Fruit fly (Drosophila melanogaster) whole organism, embryonic: ENCODE results near the gene Vav.

ENCODE experiments used
- ATbp ChIP-seq: fragments of 200-800 bp; sonication (Bioruptor generic); optimal IDR thresholded peaks from 2 replicates; lab custom pipeline; 2017; ENCODE audit warnings: missing biosample characterization, mild to moderate bottlenecking, missing genetic modification characterization, missing genetic modification reagents
- B-H1 ChIP-seq: fragments of 200-800 bp; sonication (Bioruptor generic); IDR thresholded peaks from 3 replicates; pipeline ENCODE4 v1.3.6; 2022; ENCODE audit warnings: missing biosample characterization, missing genetic modification characterization
- CG10147 ChIP-seq: fragments of 200-800 bp; sonication (Bioruptor generic); optimal IDR thresholded peaks from 2 replicates; lab custom pipeline; 2019; ENCODE audit warnings: missing biosample characterization, mild to moderate bottlenecking, missing genetic modification characterization, moderate library complexity
- CG11093 ChIP-seq: fragments of 200-800 bp; sonication (Bioruptor generic); IDR thresholded peaks from 3 replicates; pipeline ENCODE4 v1.3.6; 2022; ENCODE audit warnings: missing biosample characterization, missing genetic modification characterization
- CG12659 ChIP-seq: fragments of 200-800 bp; sonication (Bioruptor generic); optimal IDR thresholded peaks from 3 replicates; lab custom pipeline; 2017; ENCODE audit warnings: mild to moderate bottlenecking, missing biosample characterization, missing genetic modification reagents, missing genetic modification characterization
- CG15601 ChIP-seq: fragments of 200-800 bp; sonication (Bioruptor generic); optimal IDR thresholded peaks from 3 replicates; lab custom pipeline; 2019; ENCODE audit warnings: missing biosample characterization, mild to moderate bottlenecking, missing genetic modification characterization, moderate library complexity
- CG17186 ChIP-seq: fragments of 200-800 bp; sonication (Bioruptor generic); optimal IDR thresholded peaks from 3 replicates; lab custom pipeline; 2017; ENCODE audit warnings: missing biosample characterization, missing genetic modification reagents, missing genetic modification characterization
- CG18262 ChIP-seq: fragments of 200-800 bp; optimal IDR thresholded peaks from 3 replicates; lab custom pipeline; 2019; ENCODE audit warnings: missing biosample characterization, mild to moderate bottlenecking, missing genetic modification characterization, moderate library complexity
- CG18619 ChIP-seq: fragments of 200-800 bp; sonication (Bioruptor generic); optimal IDR thresholded peaks from 3 replicates; lab custom pipeline; 2017; ENCODE audit warnings: missing biosample characterization, mild to moderate bottlenecking, missing genetic modification characterization
- CG30020 ChIP-seq: fragments of 200-800 bp; optimal IDR thresholded peaks from 2 replicates; lab custom pipeline; 2019; ENCODE audit warnings: missing biosample characterization, mild to moderate bottlenecking, missing genetic modification characterization, moderate library complexity
- CG3838 ChIP-seq: fragments of 200-800 bp; sonication (Bioruptor generic); optimal IDR thresholded peaks from 3 replicates; lab custom pipeline; 2016; ENCODE audit warnings: missing biosample characterization, missing genetic modification characterization
- CG4617 ChIP-seq: fragments of 200-800 bp; sonication (Bioruptor generic); optimal IDR thresholded peaks from 3 replicates; lab custom pipeline; 2016; ENCODE audit warnings: missing biosample characterization, missing genetic modification characterization, borderline replicate concordance
- CG5245 ChIP-seq: fragments of 200-800 bp; sonication (Bioruptor generic); optimal IDR thresholded peaks from 3 replicates; lab custom pipeline; 2016; ENCODE audit warnings: missing biosample characterization, missing genetic modification characterization
- CG6272 ChIP-seq: fragments of 200-800 bp; sonication (Bioruptor generic); IDR thresholded peaks from 2 replicates; pipeline ENCODE4 v1.3.6; 2022; ENCODE audit warnings: missing biosample characterization, missing genetic modification characterization
- CG6765 ChIP-seq: fragments of 200-800 bp; sonication (Bioruptor generic); optimal IDR thresholded peaks from 3 replicates; lab custom pipeline; 2017; ENCODE audit warnings: missing biosample characterization, mild to moderate bottlenecking, missing genetic modification characterization
- CG7271 ChIP-seq: fragments of 200-800 bp; sonication (Bioruptor generic); optimal IDR thresholded peaks from 2 replicates; lab custom pipeline; 2018; ENCODE audit warnings: missing biosample characterization, mild to moderate bottlenecking, missing genetic modification characterization, moderate library complexity
- CG9727 ChIP-seq: fragments of 200-800 bp; sonication (Bioruptor generic); optimal IDR thresholded peaks from 3 replicates; lab custom pipeline; 2017; ENCODE audit warnings: missing biosample characterization, mild to moderate bottlenecking, missing genetic modification characterization
- Dad ChIP-seq: fragments of 200-800 bp; sonication (Bioruptor generic); optimal IDR thresholded peaks from 3 replicates; lab custom pipeline; 2016; ENCODE audit warnings: missing biosample characterization, missing genetic modification characterization
- Dp ChIP-seq: fragments of 200-800 bp; sonication (Bioruptor generic); optimal IDR thresholded peaks from 2 replicates; lab custom pipeline; 2018; ENCODE audit warnings: missing biosample characterization, mild to moderate bottlenecking, missing genetic modification characterization, moderate library complexity
- Ets65A ChIP-seq: fragments of 200-800 bp; sonication (Bioruptor generic); peaks from one replicate; lab custom pipeline; 2016; ENCODE audit warnings: missing biosample characterization, missing genetic modification characterization
- Hand ChIP-seq: fragments of 200-800 bp; sonication (Bioruptor generic); optimal IDR thresholded peaks from 2 replicates; lab custom pipeline; 2017; ENCODE audit warnings: mild to moderate bottlenecking, missing biosample characterization, missing genetic modification reagents, missing genetic modification characterization
- Hmx ChIP-seq: fragments of 200-800 bp; sonication (Bioruptor generic); optimal IDR thresholded peaks from 2 replicates; lab custom pipeline; 2016; ENCODE audit warnings: missing biosample characterization, missing genetic modification characterization
- NFAT ChIP-seq: fragments of 200-800 bp; sonication (Bioruptor generic); IDR thresholded peaks from 2 replicates; pipeline ENCODE4 v1.3.6; 2022; ENCODE audit warnings: missing biosample characterization, missing genetic modification characterization
- NfI ChIP-seq: fragments of 200-800 bp; sonication (Bioruptor generic); optimal IDR thresholded peaks from 3 replicates; lab custom pipeline; 2018; ENCODE audit warnings: missing biosample characterization, mild to moderate bottlenecking, missing genetic modification characterization, moderate library complexity
- Ssrp ChIP-seq: fragments of 200-800 bp; sonication (Bioruptor generic); optimal IDR thresholded peaks from 2 replicates; lab custom pipeline; 2018; ENCODE audit warnings: missing biosample characterization, mild to moderate bottlenecking, missing genetic modification characterization, moderate library complexity
- Taf1 ChIP-seq: fragments of 200-800 bp; sonication (Bioruptor generic); IDR thresholded peaks from 2 replicates; pipeline ENCODE4 v1.3.6; 2022; ENCODE audit warnings: missing biosample characterization, missing genetic modification characterization
- cad ChIP-seq: fragments of >200 bp; optimal IDR thresholded peaks from 2 replicates; lab custom pipeline; 2017; ENCODE audit warnings: missing biosample characterization, missing genetic modification characterization
- chif ChIP-seq, 2 experiments: fragments of 200-800 bp; sonication (Bioruptor generic); optimal IDR thresholded peaks; 3 replicates each; lab custom pipeline; 2016; ENCODE audit warnings: missing biosample characterization in 2 of 2, missing genetic modification characterization in 2 of 2
- corto ChIP-seq: fragments of 200-800 bp; sonication (Bioruptor generic); optimal IDR thresholded peaks from 2 replicates; lab custom pipeline; 2016; ENCODE audit warnings: missing biosample characterization, mild to moderate bottlenecking, missing genetic modification characterization, moderate library complexity
- crc ChIP-seq: fragments of 200-800 bp; sonication (Bioruptor generic); optimal IDR thresholded peaks from 2 replicates; lab custom pipeline; 2016; ENCODE audit warnings: missing biosample characterization, missing genetic modification characterization
- da ChIP-seq: fragments of 200-800 bp; sonication (Bioruptor generic); optimal IDR thresholded peaks from 2 replicates; lab custom pipeline; 2016; ENCODE audit warnings: missing biosample characterization, missing genetic modification characterization
- fd96Cb ChIP-seq: fragments of 200-800 bp; sonication (Bioruptor generic); optimal IDR thresholded peaks from 2 replicates; lab custom pipeline; 2018; ENCODE audit warnings: missing biosample characterization, mild to moderate bottlenecking, missing genetic modification characterization, moderate library complexity
- ftz-f1 ChIP-seq: fragments of 200-800 bp; sonication (Bioruptor generic); optimal IDR thresholded peaks from 2 replicates; lab custom pipeline; 2016; ENCODE audit warnings: missing biosample characterization, missing genetic modification characterization
- fu2 ChIP-seq: fragments of 200-800 bp; sonication (Bioruptor generic); optimal IDR thresholded peaks from 2 replicates; lab custom pipeline; 2016; ENCODE audit warnings: missing biosample characterization, missing genetic modification characterization
- gsb-n ChIP-seq: fragments of 200-800 bp; sonication (Bioruptor generic); optimal IDR thresholded peaks from 3 replicates; lab custom pipeline; 2018; ENCODE audit warnings: missing biosample characterization, mild to moderate bottlenecking, missing genetic modification characterization
- jigr1 ChIP-seq: fragments of 200-800 bp; sonication (Bioruptor generic); IDR thresholded peaks from 3 replicates; pipeline ENCODE4 v1.3.6; 2022; ENCODE audit warnings: missing biosample characterization, missing genetic modification characterization
- kni ChIP-seq: fragments of 200-800 bp; sonication (Bioruptor generic); optimal IDR thresholded peaks from 3 replicates; lab custom pipeline; 2017; ENCODE audit warnings: mild to moderate bottlenecking, missing biosample characterization, missing genetic modification reagents, missing genetic modification characterization
- lilli ChIP-seq: fragments of 200-800 bp; sonication (Bioruptor generic); optimal IDR thresholded peaks from 3 replicates; lab custom pipeline; 2016; ENCODE audit warnings: missing biosample characterization, missing genetic modification characterization
- nau ChIP-seq: fragments of 200-800 bp; sonication (Bioruptor generic); optimal IDR thresholded peaks from 3 replicates; lab custom pipeline; 2017; ENCODE audit warnings: missing biosample characterization, mild to moderate bottlenecking, missing genetic modification characterization, missing genetic modification reagents
- nerfin-2 ChIP-seq: fragments of 200-800 bp; sonication (Bioruptor generic); IDR thresholded peaks from 2 replicates; pipeline ENCODE4 v1.3.6; 2022; ENCODE audit warnings: missing biosample characterization, missing genetic modification characterization; ENCODE audit not compliant: partially characterized antibody
- oc ChIP-seq: fragments of 200-800 bp; sonication (Bioruptor generic); optimal IDR thresholded peaks from 2 replicates; lab custom pipeline; 2018; ENCODE audit warnings: missing biosample characterization, mild to moderate bottlenecking, missing genetic modification characterization, moderate library complexity
- pfk ChIP-seq: fragments of 200-800 bp; sonication (Bioruptor generic); optimal IDR thresholded peaks from 2 replicates; lab custom pipeline; 2018; ENCODE audit warnings: missing biosample characterization, mild to moderate bottlenecking, missing genetic modification characterization, moderate library complexity
- ranshi ChIP-seq: fragments of 200-800 bp; sonication (Bioruptor generic); IDR thresholded peaks from 2 replicates; pipeline ENCODE4 v1.3.6; 2022; ENCODE audit warnings: missing biosample characterization, missing genetic modification characterization
- run ChIP-seq: fragments of 200-800 bp; sonication (Bioruptor generic); optimal IDR thresholded peaks from 3 replicates; lab custom pipeline; 2018; ENCODE audit warnings: missing biosample characterization, mild to moderate bottlenecking, missing genetic modification characterization
- stc ChIP-seq: fragments of 200-800 bp; sonication (Bioruptor generic); IDR thresholded peaks from 2 replicates; pipeline ENCODE4 v1.3.6; 2022; ENCODE audit warnings: missing biosample characterization, missing genetic modification characterization
- tap ChIP-seq: fragments of 200-800 bp; optimal IDR thresholded peaks from 3 replicates; lab custom pipeline; 2019; ENCODE audit warnings: missing biosample characterization, mild to moderate bottlenecking, missing genetic modification characterization, moderate library complexity
- tna ChIP-seq: fragments of 200-800 bp; sonication (Bioruptor generic); IDR thresholded peaks from 2 replicates; pipeline ENCODE4 v1.3.6; 2022; ENCODE audit warnings: missing biosample characterization, missing genetic modification characterization; ENCODE audit not compliant: partially characterized antibody
- trem ChIP-seq: fragments of 200-800 bp; optimal IDR thresholded peaks from 3 replicates; lab custom pipeline; 2019; ENCODE audit warnings: missing biosample characterization, mild to moderate bottlenecking, missing genetic modification characterization, moderate library complexity
- unpg ChIP-seq: fragments of 200-800 bp; sonication (Bioruptor generic); optimal IDR thresholded peaks from 3 replicates; lab custom pipeline; 2018; ENCODE audit warnings: missing biosample characterization, mild to moderate bottlenecking, missing genetic modification characterization, moderate library complexity
- zfh2 ChIP-seq: fragments of 200-800 bp; sonication (Bioruptor generic); optimal IDR thresholded peaks from 2 replicates; lab custom pipeline; 2016; ENCODE audit warnings: missing biosample characterization, missing genetic modification characterization

Vav gene

DNA sequence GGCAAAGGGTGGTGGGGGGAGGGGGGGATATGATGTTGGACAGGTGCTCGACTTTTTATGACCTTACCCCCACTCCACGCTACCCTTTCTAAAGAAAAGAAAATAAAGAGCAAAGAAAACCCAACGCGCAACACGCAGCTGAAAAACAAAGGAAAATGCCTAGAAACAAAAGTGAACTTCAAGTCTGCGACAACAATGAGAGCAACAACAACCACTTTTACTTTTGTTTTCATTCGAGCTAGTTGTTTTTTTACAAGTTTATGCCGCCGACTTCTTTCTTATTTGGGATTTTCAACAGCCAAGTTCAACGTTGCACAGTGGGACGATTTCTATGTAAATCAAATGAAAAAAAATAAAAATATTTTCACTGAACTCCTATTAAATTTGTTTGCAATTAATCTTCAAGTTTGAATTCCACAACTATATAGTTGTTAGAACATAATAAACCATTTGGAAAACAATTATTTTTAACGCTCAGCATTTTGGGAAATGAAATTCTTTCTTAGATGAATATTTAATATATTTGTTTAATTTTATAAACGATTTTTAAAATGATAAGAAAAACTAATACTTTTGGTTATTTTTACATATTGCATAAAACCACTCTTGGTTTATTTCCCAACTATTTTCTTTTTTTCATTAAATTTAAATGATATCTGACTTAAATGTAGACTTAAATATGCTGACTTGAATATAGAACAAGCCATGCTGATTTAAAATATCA, 36.9 kb upstream of the Vav start (continued):
- TF ChIP-seq unpg (peak; percentile 20), CG30020 (tag; lab: Kevin White, UChicago) (no peak), Dp (GFP tag; lab: Kevin White, UChicago) (no peak), NfI (GFP tag; lab: Kevin White, UChicago) (no peak), CG6272 (GFP tag; lab: Robert Waterston, UW) (no peak), NFAT (no peak), CG3838 (GFP tag; lab: Kevin White, UChicago) (no peak), Taf1 (GFP tag; lab: Robert Waterston, UW) (no peak), Hmx (GFP tag; lab: Kevin White, UChicago) (no peak), CG12659 (GFP tag; lab: Kevin White, UChicago) (peak; percentile 44), CG18262 (tag; lab: Kevin White, UChicago) (peak; percentile 80), CG11093 (no peak), cad (GFP tag; lab: Kevin White, UChicago) (no peak), CG4617 (GFP tag; lab: Kevin White, UChicago) (no peak), trem (no peak), da (no peak), tap (tag; lab: Kevin White, UChicago) (no peak), CG7271 (tag; lab: Kevin White, UChicago) (no peak), ATbp (GFP tag; lab: Kevin White, UChicago) (peak; percentile 8), Ets65A (GFP tag; lab: Kevin White, UChicago) (no peak), stc (no peak), CG18619 (GFP tag; lab: Kevin White, UChicago) (peak; percentile 51), CG15601 (tag; lab: Kevin White, UChicago) (peak; percentile 20), B-H1 (GFP tag; lab: Robert Waterston, UW) (no peak), corto (GFP tag; lab: Kevin White, UChicago) (no peak), nerfin-2 (GFP tag; lab: Robert Waterston, UW) (no peak), ftz-f1 (no peak), zfh2 (no peak), ranshi (GFP tag; lab: Robert Waterston, UW) (no peak), CG17186 (GFP tag; lab: Kevin White, UChicago) (no peak), jigr1 (GFP tag; lab: Robert Waterston, UW) (no peak), oc (tag; lab: Kevin White, UChicago) (peak; percentile 12), Dad (no peak), run (tag; lab: Kevin White, UChicago) (no peak), tna (GFP tag; lab: Robert Waterston, UW) (no peak), CG6765 (GFP tag; lab: Kevin White, UChicago) (peak; percentile 5), fu2 (GFP tag; lab: Kevin White, UChicago) (no peak), chif (GFP tag; optimal IDR thresholded peaks at IDR 0.05; lab: Kevin White, UChicago) (no peak), CG10147 (GFP tag; lab: Kevin White, UChicago) (peak; percentile 22), Hand (GFP tag; lab: Kevin White, UChicago) (no peak), lilli (no peak), Ssrp (tag; lab: Kevin White, UChicago) (peak; percentile 52), nau (no peak), CG5245 (GFP tag; lab: Kevin White, UChicago) (no peak), kni (no peak), pfk (GFP tag; lab: Kevin White, UChicago) (no peak), fd96Cb (peak; percentile 53), crc (GFP tag; lab: Kevin White, UChicago) (no peak), gsb-n (tag; lab: Kevin White, UChicago) (peak; percentile 3), CG9727 (GFP tag; lab: Kevin White, UChicago) (peak; percentile 65)
